Worm (Caenorhabditis elegans): ENCODE data around the gene ZK686.1.

The ZK686.1 gene

ce11 chrIII:7772901-7773300 is at the start of gene ZK686.1, which contains the start of gene ZK686.6:
Gene ZK686.1, plus strand, starts transcription at chrIII:7773134.
Gene ZK686.6, minus strand, starts transcription at chrIII:7773001.
- no peak for TF ChIP-seq gmeb-1 (tag; optimal IDR thresholded peaks at IDR 0.05)
- TF ChIP-seq sma-9 (GFP tag; optimal IDR thresholded peaks at IDR 0.05), result no peak
- TF ChIP-seq sma-9 (tag; optimal IDR thresholded peaks at IDR 0.05), result no peak
- no peak for TF ChIP-seq elt-1 (tag; optimal IDR thresholded peaks at IDR 0.05)
- no peak for TF ChIP-seq fos-1 (tag; optimal IDR thresholded peaks at IDR 0.05)
- no peak for TF ChIP-seq nhr-129 (tag; optimal IDR thresholded peaks at IDR 0.05)
- TF ChIP-seq mab-5 (tag; optimal IDR thresholded peaks at IDR 0.05), result no peak
- TF ChIP-seq nhr-6 (tag; optimal IDR thresholded peaks at IDR 0.05), result no peak
- no peak for TF ChIP-seq F13H6.1 (tag; optimal IDR thresholded peaks at IDR 0.05)
- no peak for TF ChIP-seq mbf-1 (tag; optimal IDR thresholded peaks at IDR 0.05)
- TF ChIP-seq zag-1 (tag; optimal IDR thresholded peaks at IDR 0.05), result no peak
- no peak for TF ChIP-seq nhr-237 (tag; optimal IDR thresholded peaks at IDR 0.05)
- no peak for TF ChIP-seq sem-4 (tag; optimal IDR thresholded peaks at IDR 0.05)

ce11 chrIII:7723412-7724068 is 49.4 kb upstream of the ZK686.1 start:
- TF ChIP-seq alr-1 (tag; optimal IDR thresholded peaks at IDR 0.05) (no peak), F13H6.1 (tag; optimal IDR thresholded peaks at IDR 0.05) (peak; percentile 52), ztf-11 (tag; optimal IDR thresholded peaks at IDR 0.05) (no peak), mdl-1 (tag; optimal IDR thresholded peaks at IDR 0.05) (peak in 1 of 2 experiments; percentile 25), crh-2 (tag; optimal IDR thresholded peaks at IDR 0.05) (peak; percentile 52), zag-1 (tag; optimal IDR thresholded peaks at IDR 0.05) (peak; percentile 18), ama-1 (optimal IDR thresholded peaks at IDR 0.05) (peak; percentile 27), sma-9 (GFP tag; optimal IDR thresholded peaks at IDR 0.05) (peak; percentile 51), sma-9 (tag; optimal IDR thresholded peaks at IDR 0.05) (no peak), mab-5 (tag; optimal IDR thresholded peaks at IDR 0.05) (peak; percentile 51), unc-62 (GFP tag; optimal IDR thresholded peaks at IDR 0.05) (no peak), sem-4 (tag; optimal IDR thresholded peaks at IDR 0.05) (peak; percentile 35), nhr-25 (tag; optimal IDR thresholded peaks at IDR 0.05) (peak; percentile 57), C34F6.9 (tag; optimal IDR thresholded peaks at IDR 0.05) (peak; percentile 24), lsy-2 (tag; optimal IDR thresholded peaks at IDR 0.05) (peak; percentile 3 to 55), R02D3.7 (tag; optimal IDR thresholded peaks at IDR 0.05) (no peak), unc-55 (GFP tag; optimal IDR thresholded peaks at IDR 0.05) (peak; percentile 77)

ce11 chrIII:7724433-7724832 is 48.5 kb upstream of the ZK686.1 start:
- TF ChIP-seq nhr-10 (tag; optimal IDR thresholded peaks at IDR 0.05) (no peak), nhr-23 (tag; optimal IDR thresholded peaks at IDR 0.05) (no peak), unc-39 (tag; optimal IDR thresholded peaks at IDR 0.05) (no peak), nhr-25 (tag; optimal IDR thresholded peaks at IDR 0.05) (no peak), sma-3 (GFP tag; optimal IDR thresholded peaks at IDR 0.05) (no peak), mab-5 (tag; optimal IDR thresholded peaks at IDR 0.05) (peak; percentile 39), ama-1 (optimal IDR thresholded peaks at IDR 0.05) (no peak), ztf-4 (tag; optimal IDR thresholded peaks at IDR 0.05) (no peak), Y55F3AM.14 (GFP tag; optimal IDR thresholded peaks at IDR 0.05) (no peak), fos-1 (tag; optimal IDR thresholded peaks at IDR 0.05) (peak; percentile 19), elt-1 (tag; optimal IDR thresholded peaks at IDR 0.05) (no peak), sma-9 (GFP tag; optimal IDR thresholded peaks at IDR 0.05) (peak; percentile 69), sma-9 (tag; optimal IDR thresholded peaks at IDR 0.05) (no peak), ZK546.5 (tag; optimal IDR thresholded peaks at IDR 0.05) (no peak), ceh-16 (tag; optimal IDR thresholded peaks at IDR 0.05) (no peak), lin-39 (tag; optimal IDR thresholded peaks at IDR 0.05) (no peak), nhr-21 (tag; optimal IDR thresholded peaks at IDR 0.05) (peak; percentile 39), gmeb-1 (tag; optimal IDR thresholded peaks at IDR 0.05) (no peak), unc-55 (GFP tag; optimal IDR thresholded peaks at IDR 0.05) (peak; percentile 78), nhr-11 (tag; optimal IDR thresholded peaks at IDR 0.05) (no peak), nhr-6 (tag; optimal IDR thresholded peaks at IDR 0.05) (no peak), lsy-2 (tag; optimal IDR thresholded peaks at IDR 0.05) (peak in 1 of 2 experiments; percentile 28), lin-11 (tag; optimal IDR thresholded peaks at IDR 0.05) (no peak), unc-62 (GFP tag; optimal IDR thresholded peaks at IDR 0.05) (no peak), ztf-11 (tag; optimal IDR thresholded peaks at IDR 0.05) (no peak), snpc-4 (tag; optimal IDR thresholded peaks at IDR 0.05) (no peak), lin-13 (GFP tag; optimal IDR thresholded peaks at IDR 0.05) (no peak), ztf-1 (GFP tag; conservative IDR thresholded peaks at IDR 0.05) (no peak), alr-1 (tag; optimal IDR thresholded peaks at IDR 0.05) (no peak), peb-1 (tag; optimal IDR thresholded peaks at IDR 0.05) (no peak), zag-1 (tag; optimal IDR thresholded peaks at IDR 0.05) (peak; percentile 8), mdl-1 (tag; optimal IDR thresholded peaks at IDR 0.05) (peak in 1 of 2 experiments; percentile 9), R02D3.7 (tag; optimal IDR thresholded peaks at IDR 0.05) (no peak), ceh-82 (tag; optimal IDR thresholded peaks at IDR 0.05) (no peak), nhr-129 (tag; optimal IDR thresholded peaks at IDR 0.05) (no peak), nhr-237 (tag; optimal IDR thresholded peaks at IDR 0.05) (no peak), skn-1 (tag; optimal IDR thresholded peaks at IDR 0.05) (no peak), sem-4 (tag; optimal IDR thresholded peaks at IDR 0.05) (peak; percentile 66), F13H6.1 (tag; optimal IDR thresholded peaks at IDR 0.05) (peak; percentile 27), mbf-1 (tag; optimal IDR thresholded peaks at IDR 0.05) (no peak), crh-2 (tag; optimal IDR thresholded peaks at IDR 0.05) (peak; percentile 24), blmp-1 (tag; optimal IDR thresholded peaks at IDR 0.05; ENCODE audit: insufficient read depth) (no peak), aly-2 (tag; optimal IDR thresholded peaks at IDR 0.05) (no peak), egl-27 (tag; optimal IDR thresholded peaks at IDR 0.05) (peak; percentile 2)

All from whole organism, L2 larva.